Worm (Caenorhabditis elegans) whole organism, late embryonic: ENCODE measurements around the gene nspb-4.
A peak's percentile ranks its signal among the peaks of the same experiment; 100 is the strongest.

Experiments used
- C08G9.2 ChIP-seq: sonication (generic microtip); optimal IDR thresholded peaks from 2 replicates; lab custom pipeline; 2016; ENCODE audit warnings: mild to moderate bottlenecking, missing genetic modification characterization, moderate library complexity, missing compliant biosample characterization
- F13H6.1 ChIP-seq: sonication (generic microtip); optimal IDR thresholded peaks from 2 replicates; lab custom pipeline; 2016; ENCODE audit warnings: missing genetic modification characterization, missing compliant biosample characterization
- K02D7.2 ChIP-seq: sonication (generic microtip); optimal IDR thresholded peaks from 2 replicates; lab custom pipeline; 2017; ENCODE audit warnings: mild to moderate bottlenecking, missing genetic modification characterization, missing compliant biosample characterization
- T23F11.4 ChIP-seq: fragments of 200-800 bp; sonication (Bioruptor generic); optimal IDR thresholded peaks from 2 replicates; lab custom pipeline; 2018; ENCODE audit warnings: mild to moderate bottlenecking, missing genetic modification characterization, missing compliant biosample characterization
- ceh-14 ChIP-seq: sonication (generic microtip); optimal IDR thresholded peaks from 2 replicates; lab custom pipeline; 2016; ENCODE audit warnings: missing genotype, missing genetic modification characterization, missing compliant biosample characterization
- ceh-18 ChIP-seq: sonication (generic microtip); optimal IDR thresholded peaks from 2 replicates; lab custom pipeline; 2016; ENCODE audit warnings: missing genetic modification characterization, missing compliant biosample characterization
- ceh-19 ChIP-seq: fragments of 200-800 bp; sonication (Bioruptor generic); optimal IDR thresholded peaks from 2 replicates; lab custom pipeline; 2018; ENCODE audit warnings: mild to moderate bottlenecking, missing genetic modification characterization, missing compliant biosample characterization
- ceh-2 ChIP-seq: sonication (generic microtip); optimal IDR thresholded peaks from 2 replicates; lab custom pipeline; 2016; ENCODE audit warnings: missing genotype, missing genetic modification characterization, missing compliant biosample characterization
- ceh-30 ChIP-seq: fragments of 150-350 bp; optimal IDR thresholded peaks from 2 replicates; lab custom pipeline; 2014; ENCODE audit warnings: missing biosample characterization, missing genetic modification characterization
- ceh-31 ChIP-seq: sonication (generic microtip); optimal IDR thresholded peaks from 2 replicates; lab custom pipeline; 2016; ENCODE audit warnings: missing genetic modification characterization, missing compliant biosample characterization
- ceh-34 ChIP-seq: sonication (generic microtip); optimal IDR thresholded peaks from 2 replicates; lab custom pipeline; 2016; ENCODE audit warnings: mild to moderate bottlenecking, missing genetic modification characterization, missing compliant biosample characterization
- ceh-45 ChIP-seq: fragments of 200-800 bp; sonication (Bioruptor generic); IDR thresholded peaks from 2 replicates; pipeline ENCODE4 v1.3.6; 2022; ENCODE audit warnings: missing genetic modification reagents, missing genetic modification characterization, missing compliant biosample characterization
- ceh-48 ChIP-seq: sonication (generic microtip); optimal IDR thresholded peaks from 2 replicates; lab custom pipeline; 2016; ENCODE audit warnings: missing genetic modification characterization, inconsistent platforms, missing compliant biosample characterization
- ceh-6 ChIP-seq: fragments of 200-800 bp; sonication (Bioruptor generic); optimal IDR thresholded peaks from 2 replicates; lab custom pipeline; 2018; ENCODE audit warnings: mild to moderate bottlenecking, missing genetic modification characterization, missing compliant biosample characterization
- ceh-9 ChIP-seq: sonication (generic microtip); optimal IDR thresholded peaks from 2 replicates; lab custom pipeline; 2016; ENCODE audit warnings: mild to moderate bottlenecking, missing genetic modification characterization, inconsistent platforms, missing compliant biosample characterization
- che-1 ChIP-seq: sonication (generic microtip); optimal IDR thresholded peaks from 2 replicates; lab custom pipeline; 2016; ENCODE audit warnings: mild to moderate bottlenecking, missing genetic modification characterization, missing compliant biosample characterization
- dmd-4 ChIP-seq: sonication (generic microtip); optimal IDR thresholded peaks from 2 replicates; lab custom pipeline; 2016; ENCODE audit warnings: borderline replicate concordance, missing genetic modification characterization, missing compliant biosample characterization
- dve-1 ChIP-seq: sonication (generic microtip); optimal IDR thresholded peaks from 2 replicates; lab custom pipeline; 2017; ENCODE audit warnings: antibody characterized with exemption, mild to moderate bottlenecking, missing genetic modification characterization, missing compliant biosample characterization
- eyg-1 ChIP-seq: sonication (generic microtip); optimal IDR thresholded peaks from 2 replicates; lab custom pipeline; 2016; ENCODE audit warnings: missing genotype, missing genetic modification characterization, missing compliant biosample characterization
- fax-1 ChIP-seq: sonication (generic microtip); optimal IDR thresholded peaks from 2 replicates; lab custom pipeline; 2016; ENCODE audit warnings: missing genotype, missing genetic modification characterization, missing compliant biosample characterization
- fkh-6 ChIP-seq: sonication (generic microtip); optimal IDR thresholded peaks from 2 replicates; lab custom pipeline; 2016; ENCODE audit warnings: missing genetic modification characterization, missing compliant biosample characterization
- gmeb-2 ChIP-seq: sonication (generic microtip); optimal IDR thresholded peaks from 2 replicates; lab custom pipeline; 2016; ENCODE audit warnings: missing genetic modification characterization, inconsistent platforms, missing compliant biosample characterization
- hlh-6 ChIP-seq: sonication (generic microtip); optimal IDR thresholded peaks from 2 replicates; lab custom pipeline; 2016; ENCODE audit warnings: missing genotype, missing genetic modification characterization, missing compliant biosample characterization
- lim-6 ChIP-seq: sonication (generic microtip); optimal IDR thresholded peaks from 2 replicates; lab custom pipeline; 2016; ENCODE audit warnings: missing genetic modification characterization, missing compliant biosample characterization
- lin-11 ChIP-seq: fragments of 200-800 bp; sonication (Bioruptor generic); optimal IDR thresholded peaks from 2 replicates; lab custom pipeline; 2018; ENCODE audit warnings: mild to moderate bottlenecking, missing genetic modification characterization, missing compliant biosample characterization
- madf-2 ChIP-seq: sonication (generic microtip); optimal IDR thresholded peaks from 2 replicates; lab custom pipeline; 2017; ENCODE audit warnings: missing genetic modification characterization, missing compliant biosample characterization
- mec-3 ChIP-seq: sonication (generic microtip); optimal IDR thresholded peaks from 2 replicates; lab custom pipeline; 2016; ENCODE audit warnings: borderline replicate concordance, missing genetic modification characterization, missing compliant biosample characterization
- nhr-11 ChIP-seq: fragments of 150-350 bp; optimal IDR thresholded peaks from 2 replicates; lab custom pipeline; 2014; ENCODE audit warnings: missing biosample characterization, missing genetic modification characterization
- nhr-232 ChIP-seq: sonication (generic microtip); optimal IDR thresholded peaks from 2 replicates; lab custom pipeline; 2016; ENCODE audit warnings: missing genetic modification characterization, missing compliant biosample characterization
- npax-4 ChIP-seq: sonication (generic microtip); optimal IDR thresholded peaks from 2 replicates; lab custom pipeline; 2016; ENCODE audit warnings: missing genetic modification characterization, missing compliant biosample characterization
- pag-3 ChIP-seq: sonication (generic microtip); optimal IDR thresholded peaks from 2 replicates; lab custom pipeline; 2016; ENCODE audit warnings: missing compliant biosample characterization, missing genetic modification characterization, borderline replicate concordance
- pax-1 ChIP-seq: fragments of 150-350 bp; optimal IDR thresholded peaks from 2 replicates; lab custom pipeline; 2014; ENCODE audit warnings: missing biosample characterization, missing genetic modification characterization
- pha-4 ChIP-seq: fragments of 150-350 bp; optimal IDR thresholded peaks from 2 replicates; lab custom pipeline; 2018; ENCODE audit warnings: missing biosample characterization, missing genetic modification reagents, missing genetic modification characterization
- pqm-1 ChIP-seq: sonication (generic microtip); optimal IDR thresholded peaks from 2 replicates; lab custom pipeline; 2016; ENCODE audit warnings: missing genetic modification characterization, missing compliant biosample characterization
- pros-1 ChIP-seq: fragments of 150-350 bp; optimal IDR thresholded peaks from 2 replicates; lab custom pipeline; 2014; ENCODE audit warnings: missing biosample characterization, missing genetic modification reagents, missing genetic modification characterization
- ref-2 ChIP-seq: sonication (generic microtip); optimal IDR thresholded peaks from 2 replicates; lab custom pipeline; 2016; ENCODE audit warnings: missing genetic modification characterization, missing compliant biosample characterization
- sox-2 ChIP-seq: fragments of 200-800 bp; sonication (Bioruptor generic); IDR thresholded peaks from 2 replicates; pipeline ENCODE4 v1.3.6; 2022; ENCODE audit warnings: missing genetic modification reagents, missing genetic modification characterization, missing compliant biosample characterization
- syd-9 ChIP-seq: sonication (generic microtip); optimal IDR thresholded peaks from 2 replicates; lab custom pipeline; 2016; ENCODE audit warnings: mild to moderate bottlenecking, missing genetic modification characterization, moderate library complexity, missing compliant biosample characterization
- tbx-2 ChIP-seq: sonication (generic microtip); optimal IDR thresholded peaks from 2 replicates; lab custom pipeline; 2016; ENCODE audit warnings: missing genetic modification characterization, missing compliant biosample characterization
- tbx-7 ChIP-seq: sonication (generic microtip); optimal IDR thresholded peaks from 2 replicates; lab custom pipeline; 2016; ENCODE audit warnings: missing genotype, missing genetic modification characterization, missing compliant biosample characterization
- unc-3 ChIP-seq, 2 experiments: fragments of 200-800 bp in 1 of 2; sonication (Bioruptor generic) in 1 of 2; sonication (generic microtip) in 1 of 2; conservative IDR thresholded peaks in 1 of 2; optimal IDR thresholded peaks in 1 of 2; 2 replicates each; pipeline versions ENCODE4 v1.3.6 to Lab custom; 2016 to 2022; ENCODE audit warnings: missing compliant biosample characterization in 2 of 2, missing genetic modification characterization in 2 of 2, missing genetic modification reagents in 1 of 2
- zip-5 ChIP-seq: sonication (generic microtip); optimal IDR thresholded peaks from 2 replicates; lab custom pipeline; 2016; ENCODE audit warnings: missing genetic modification characterization, missing compliant biosample characterization

nspb-4 gene

ce11 chrIV:6634789-6635188, 36.8 kb downstream of the nspb-4 start, which contains the start of gene metl-13:
TSS of gene metl-13 (plus strand) at chrIV:6635089.
- TF ChIP-seq ceh-19 (GFP tag; lab: Kevin White, UChicago) (no peak), hlh-6 (tag; lab: Kevin White, UChicago) (no peak), pqm-1 (tag; lab: Kevin White, UChicago) (no peak), F13H6.1 (tag; lab: Kevin White, UChicago) (no peak), ceh-18 (tag; lab: Kevin White, UChicago) (no peak), ceh-34 (no peak), sox-2 (GFP tag; lab: Robert Waterston, UW) (no peak), zip-5 (tag; lab: Kevin White, UChicago) (no peak), che-1 (no peak), ceh-2 (tag; lab: Kevin White, UChicago) (no peak), unc-3 (GFP tag; conservative IDR thresholded peaks at IDR 0.05; lab: Robert Waterston, UW) (no peak), unc-3 (tag; optimal IDR thresholded peaks at IDR 0.05; lab: Kevin White, UChicago) (no peak), nhr-232 (tag; lab: Kevin White, UChicago) (no peak), mec-3 (tag; lab: Kevin White, UChicago) (no peak), nhr-11 (tag; lab: Kevin White, UChicago) (no peak), ceh-6 (GFP tag; lab: Kevin White, UChicago) (no peak)
- TF ChIP-seq, all 69 proteins: peak for 0

ce11 chrIV:6638256-6638655, 40.2 kb downstream of the nspb-4 start, which contains the start of gene C01B10.7:
TSS of gene C01B10.7 (plus strand) at chrIV:6638556.
- no peak for TF ChIP-seq ceh-34
- no peak for TF ChIP-seq fkh-6 (tag; lab: Kevin White, UChicago)
- TF ChIP-seq tbx-2 (tag; lab: Kevin White, UChicago), result no peak

- TF ChIP-seq ceh-31 (tag; lab: Kevin White, UChicago) (no peak), fax-1 (tag; lab: Kevin White, UChicago) (no peak), ceh-48 (no peak), che-1 (no peak), lin-11 (tag; lab: Kevin White, UChicago) (no peak), ceh-2 (tag; lab: Kevin White, UChicago) (no peak), tbx-7 (no peak), K02D7.2 (tag; lab: Kevin White, UChicago) (no peak), pros-1 (tag; lab: Kevin White, UChicago) (no peak), ceh-9 (tag; lab: Kevin White, UChicago) (no peak)
Observed at ce11 chrIV:6639880-6640279, 41.9 kb downstream of the nspb-4 start, which contains the start of gene C01B10.6. TSS of gene C01B10.6 (plus strand) at chrIV:6640180.

DNA sequence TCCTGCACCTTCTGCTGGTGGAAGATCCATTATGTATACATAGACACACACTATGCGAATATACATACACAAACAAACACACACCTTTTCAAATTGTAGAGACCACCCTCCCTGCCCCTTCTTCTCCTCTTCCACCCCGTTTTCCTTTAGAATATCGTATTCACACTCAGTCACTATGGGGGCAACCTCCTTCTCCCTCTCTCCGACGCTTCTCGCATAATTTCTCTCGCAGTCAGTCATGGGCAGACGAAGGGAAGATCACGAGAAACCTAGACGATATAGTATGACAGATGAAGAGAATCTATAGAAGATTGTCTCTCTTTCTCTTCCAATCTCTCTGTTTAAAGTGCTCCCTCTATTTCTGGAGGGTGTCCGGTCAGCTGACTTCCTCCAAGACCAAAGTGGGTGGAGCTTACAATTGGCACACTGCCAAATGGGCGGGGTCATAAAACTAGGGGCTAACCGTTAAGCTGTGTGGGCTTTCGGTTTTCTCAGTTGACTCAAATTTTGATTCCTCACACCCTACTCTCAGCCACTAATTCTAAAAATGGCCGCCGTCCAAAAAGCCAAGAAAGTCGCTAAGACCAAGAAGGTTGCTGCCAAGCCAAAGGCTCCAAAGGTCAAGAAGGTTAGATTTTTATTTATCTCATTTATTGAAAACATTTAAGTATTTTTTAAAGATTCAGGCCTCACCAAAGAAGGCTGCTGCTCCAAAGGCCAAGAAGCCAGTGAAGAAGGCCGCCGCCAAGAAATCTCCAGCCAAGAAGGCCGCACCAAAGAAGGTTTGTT, 48.0 kb downstream of the nspb-4 start, which contains the start of gene hil-7:
TSS of gene hil-7 (plus strand) at position 446 of the 789 bp plus-strand sequence.
- no peak for TF ChIP-seq pha-4 (tag; lab: Kevin White, UChicago)
- no peak for TF ChIP-seq ceh-14 (tag; lab: Kevin White, UChicago)
- TF ChIP-seq pros-1 (tag; lab: Kevin White, UChicago), result peak; percentile 98
- TF ChIP-seq C08G9.2 (tag; lab: Kevin White, UChicago), result no peak
- TF ChIP-seq ceh-2 (tag; lab: Kevin White, UChicago), result peak; percentile 63
- TF ChIP-seq zip-5 (tag; lab: Kevin White, UChicago), result no peak
- peak; percentile 96 for TF ChIP-seq ceh-31 (tag; lab: Kevin White, UChicago)
- TF ChIP-seq gmeb-2 (tag; lab: Kevin White, UChicago), result no peak
- peak; percentile 51 for TF ChIP-seq dve-1 (tag; lab: Kevin White, UChicago)
- TF ChIP-seq syd-9 (tag; lab: Kevin White, UChicago), result peak; percentile 59
- TF ChIP-seq tbx-7, result no peak
- TF ChIP-seq lim-6 (tag; lab: Kevin White, UChicago), result peak; percentile 42
- TF ChIP-seq ceh-9 (tag; lab: Kevin White, UChicago), result no peak
- peak; percentile 9 for TF ChIP-seq pax-1 (tag; lab: Kevin White, UChicago)
- TF ChIP-seq pag-3 (tag; lab: Kevin White, UChicago), result no peak
- no peak for TF ChIP-seq ceh-45 (GFP tag; lab: Robert Waterston, UW)
- no peak for TF ChIP-seq lin-11 (tag; lab: Kevin White, UChicago)
- TF ChIP-seq npax-4, result no peak
- TF ChIP-seq mec-3 (tag; lab: Kevin White, UChicago), result no peak
- TF ChIP-seq eyg-1 (tag; lab: Kevin White, UChicago), result peak; percentile 81
- TF ChIP-seq che-1, result no peak
- TF ChIP-seq ref-2 (tag; lab: Kevin White, UChicago), result peak; percentile 61
- TF ChIP-seq ceh-48, result no peak
- peak; percentile 68 for TF ChIP-seq hlh-6 (tag; lab: Kevin White, UChicago)
- peak; percentile 56 for TF ChIP-seq madf-2
- TF ChIP-seq ceh-30 (tag; lab: Kevin White, UChicago), result peak; percentile 66
- TF ChIP-seq sox-2 (GFP tag; lab: Robert Waterston, UW), result peak; percentile 46; the same call in 1 of the 2 replicates
- TF ChIP-seq T23F11.4, result no peak
- peak; percentile 25 for TF ChIP-seq dmd-4 (tag; lab: Kevin White, UChicago)
